Fruit fly (Drosophila melanogaster) whole organism: ENCODE data around the gene Nep5.

ENCODE experiments used
- CG8478 ChIP-seq: fragments of >200 bp; optimal IDR thresholded peaks from 2 replicates; lab custom pipeline; 2018; ENCODE audit warnings: inconsistent platforms
- Dll ChIP-seq: fragments of >200 bp; optimal IDR thresholded peaks from 2 replicates; lab custom pipeline; 2017
- EcR ChIP-seq, 2 experiments: fragments of >200 bp; optimal IDR thresholded peaks; 2 replicates each; lab custom pipeline; 2017; ENCODE audit warnings: missing biosample characterization in 2 of 2, missing genetic modification characterization in 2 of 2, missing genetic modification reagents in 2 of 2
- pan ChIP-seq: fragments of >200 bp; optimal IDR thresholded peaks from 2 replicates; lab custom pipeline; 2017
- psq ChIP-seq: fragments of >200 bp; optimal IDR thresholded peaks from 2 replicates; lab custom pipeline; 2017
- usp ChIP-seq: fragments of >200 bp; optimal IDR thresholded peaks from 2 replicates; lab custom pipeline; 2017; ENCODE audit warnings: missing biosample characterization, missing genetic modification characterization, mixed read lengths

Nep5 gene

dm6 chr3R:27064099-27064498, at the start of gene Nep5:
Gene Nep5 (minus strand): TSS chr3R:27064199.
- no peak for TF ChIP-seq Dll
- no peak for TF ChIP-seq CG8478 (lab: Kevin White, UChicago)
- TF ChIP-seq usp (GFP tag; lab: Kevin White, UChicago) = no peak
- no peak for TF ChIP-seq psq (lab: Kevin White, UChicago)
- no peak for TF ChIP-seq EcR (GFP tag; optimal IDR thresholded peaks at IDR 0.05; lab: Kevin White, UChicago)
- no peak for TF ChIP-seq pan

- no peak for TF ChIP-seq CG8478 (lab: Kevin White, UChicago)
- no peak for TF ChIP-seq Dll
- TF ChIP-seq pan = no peak
- TF ChIP-seq EcR (GFP tag; optimal IDR thresholded peaks at IDR 0.05; lab: Kevin White, UChicago) = peak in 1 of 2 experiments; percentile 72
- TF ChIP-seq usp (GFP tag; lab: Kevin White, UChicago) = no peak
Measured at dm6 chr3R:27111784-27112602, 48.0 kb upstream of the Nep5 start, which contains the start of the genes gb and CG5815. Gene gb (minus strand): TSS chr3R:27112270. Gene CG5815 (plus strand): TSS chr3R:27112566.

dm6 chr3R:27109458-27109857, 45.5 kb upstream of the Nep5 start:
- no peak for TF ChIP-seq CG8478 (lab: Kevin White, UChicago)
- TF ChIP-seq EcR (GFP tag; optimal IDR thresholded peaks at IDR 0.05; lab: Kevin White, UChicago) = no peak
- TF ChIP-seq psq (lab: Kevin White, UChicago) = no peak
- TF ChIP-seq Dll = no peak

dm6 chr3R:27108111-27108510, 44.1 kb upstream of the Nep5 start:
- TF ChIP-seq pan (no peak), Dll (no peak), usp (GFP tag; lab: Kevin White, UChicago) (no peak), EcR (GFP tag; optimal IDR thresholded peaks at IDR 0.05; lab: Kevin White, UChicago) (no peak), CG8478 (lab: Kevin White, UChicago) (no peak), psq (lab: Kevin White, UChicago) (no peak)

dm6 chr3R:27106134-27106694, 42.2 kb upstream of the Nep5 start, which contains the start of gene CAH9:
Gene CAH9 (minus strand): TSS chr3R:27106184.
- TF ChIP-seq psq (lab: Kevin White, UChicago) (no peak), EcR (GFP tag; optimal IDR thresholded peaks at IDR 0.05; lab: Kevin White, UChicago) (no peak), pan (no peak), CG8478 (lab: Kevin White, UChicago) (no peak), Dll (no peak), usp (GFP tag; lab: Kevin White, UChicago) (no peak)

dm6 chr3R:27105439-27105838, 41.4 kb upstream of the Nep5 start:
- TF ChIP-seq psq (lab: Kevin White, UChicago) (no peak), usp (GFP tag; lab: Kevin White, UChicago) (no peak), pan (no peak), EcR (GFP tag; optimal IDR thresholded peaks at IDR 0.05; lab: Kevin White, UChicago) (no peak), Dll (no peak), CG8478 (lab: Kevin White, UChicago) (no peak)

dm6 chr3R:27100930-27101329, 36.9 kb upstream of the Nep5 start, which contains the start of gene Jhbp11:
Gene Jhbp11 (plus strand): TSS chr3R:27101230.
- TF ChIP-seq usp (GFP tag; lab: Kevin White, UChicago) = no peak
- no peak for TF ChIP-seq EcR (GFP tag; optimal IDR thresholded peaks at IDR 0.05; lab: Kevin White, UChicago)
- no peak for TF ChIP-seq psq (lab: Kevin White, UChicago)
- TF ChIP-seq CG8478 (lab: Kevin White, UChicago) = no peak
- TF ChIP-seq Dll = no peak
- TF ChIP-seq pan = no peak

dm6 chr3R:27099579-27099978, 35.6 kb upstream of the Nep5 start, which contains the start of gene eater:
Gene eater (minus strand): TSS chr3R:27099679.
- TF ChIP-seq CG8478 (lab: Kevin White, UChicago) (no peak), pan (no peak), Dll (no peak), EcR (GFP tag; optimal IDR thresholded peaks at IDR 0.05; lab: Kevin White, UChicago) (no peak), usp (GFP tag; lab: Kevin White, UChicago) (no peak), psq (lab: Kevin White, UChicago) (no peak)

- TF ChIP-seq psq (lab: Kevin White, UChicago) (no peak), pan (no peak), EcR (GFP tag; optimal IDR thresholded peaks at IDR 0.05; lab: Kevin White, UChicago) (no peak), usp (GFP tag; lab: Kevin White, UChicago) (no peak), CG8478 (lab: Kevin White, UChicago) (no peak), Dll (no peak)
Measured at dm6 chr3R:27098638-27099037, 34.6 kb upstream of the Nep5 start.

- no peak for TF ChIP-seq EcR (GFP tag; optimal IDR thresholded peaks at IDR 0.05; lab: Kevin White, UChicago)
- TF ChIP-seq Dll = no peak
- no peak for TF ChIP-seq usp (GFP tag; lab: Kevin White, UChicago)
- no peak for TF ChIP-seq CG8478 (lab: Kevin White, UChicago)
- no peak for TF ChIP-seq pan
- TF ChIP-seq psq (lab: Kevin White, UChicago) = no peak
Measured at dm6 chr3R:27094233-27094632, 30.2 kb upstream of the Nep5 start, which contains the start of gene CG14259. Gene CG14259 (plus strand): TSS chr3R:27094533.

dm6 chr3R:27092843-27093242, 28.8 kb upstream of the Nep5 start, which contains the start of gene CG14258:
Gene CG14258 (plus strand): TSS chr3R:27093143.
- TF ChIP-seq CG8478 (lab: Kevin White, UChicago) (no peak), usp (GFP tag; lab: Kevin White, UChicago) (no peak), psq (lab: Kevin White, UChicago) (no peak), EcR (GFP tag; optimal IDR thresholded peaks at IDR 0.05; lab: Kevin White, UChicago) (no peak), pan (no peak), Dll (no peak)

dm6 chr3R:27092263-27092662, 28.3 kb upstream of the Nep5 start:
- TF ChIP-seq EcR (GFP tag; optimal IDR thresholded peaks at IDR 0.05; lab: Kevin White, UChicago) = no peak
- TF ChIP-seq psq (lab: Kevin White, UChicago) = no peak
- TF ChIP-seq pan = no peak
- TF ChIP-seq CG8478 (lab: Kevin White, UChicago) = no peak
- TF ChIP-seq Dll = no peak
- TF ChIP-seq usp (GFP tag; lab: Kevin White, UChicago) = no peak
